Fruit fly (Drosophila melanogaster): ENCODE data around the gene mrn.

The mrn gene

DNA sequence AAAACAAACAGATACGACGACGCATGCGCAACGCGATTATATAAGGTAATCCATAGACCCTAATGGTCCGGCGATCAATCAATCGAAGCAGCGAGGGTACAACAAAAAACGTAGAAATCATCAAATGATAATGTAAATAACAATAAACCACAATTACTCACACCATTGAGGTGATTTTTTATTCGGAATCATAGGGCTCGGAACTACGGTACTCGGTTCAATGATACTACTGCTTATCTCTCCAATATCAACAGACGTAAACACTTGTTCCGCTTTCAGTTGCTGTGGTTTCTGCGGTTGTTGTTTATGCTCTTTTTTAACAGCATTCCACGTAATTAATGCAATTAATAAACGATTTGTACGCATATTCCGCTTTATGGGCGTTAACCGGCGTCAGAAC is 17.6 kb upstream of the mrn start (continued):
- TF ChIP-seq Xbp1 (GFP tag; optimal IDR thresholded peaks at IDR 0.05) (no peak), CG3407 (GFP tag; optimal IDR thresholded peaks at IDR 0.05) (no peak), D19B (GFP tag; optimal IDR thresholded peaks at IDR 0.05) (no peak), sr (GFP tag; IDR thresholded peaks at IDR 0.05) (no peak), CG12236 (GFP tag; optimal IDR thresholded peaks at IDR 0.05) (no peak), Ptx1 (GFP tag; IDR thresholded peaks at IDR 0.05) (no peak), CG8765 (GFP tag; IDR thresholded peaks at IDR 0.05) (no peak), CG30020 (tag; optimal IDR thresholded peaks at IDR 0.05) (no peak), shn (GFP tag; optimal IDR thresholded peaks at IDR 0.05) (no peak), nom (GFP tag; optimal IDR thresholded peaks at IDR 0.05) (no peak), CG18262 (tag; optimal IDR thresholded peaks at IDR 0.05) (no peak), otp (GFP tag; IDR thresholded peaks at IDR 0.05) (no peak), run (tag; optimal IDR thresholded peaks at IDR 0.05) (peak; percentile 46), CG17612 (GFP tag; IDR thresholded peaks at IDR 0.05) (no peak), gsb (GFP tag; IDR thresholded peaks at IDR 0.05) (no peak), CoRest (tag; optimal IDR thresholded peaks at IDR 0.05) (no peak), trh (GFP tag; optimal IDR thresholded peaks at IDR 0.05) (no peak), CG7372 (GFP tag; IDR thresholded peaks at IDR 0.05) (no peak), CG13296 (GFP tag; optimal IDR thresholded peaks at IDR 0.05) (peak; percentile 23), Dp (GFP tag; optimal IDR thresholded peaks at IDR 0.05) (no peak), zen2 (GFP tag; IDR thresholded peaks at IDR 0.05; ENCODE audit: partially characterized antibody) (no peak), Awh (GFP tag; IDR thresholded peaks at IDR 0.05) (0 out of 2 replicates have a peak, but pooled peaks have one; percentile 20), CG32532 (GFP tag; IDR thresholded peaks at IDR 0.05) (no peak), amos (GFP tag; IDR thresholded peaks at IDR 0.05; ENCODE audit: partially characterized antibody) (no peak), CG9609 (GFP tag; optimal IDR thresholded peaks at IDR 0.05) (no peak), kah (GFP tag; optimal IDR thresholded peaks at IDR 0.05) (no peak), tap (tag; optimal IDR thresholded peaks at IDR 0.05) (no peak), unpg (GFP tag; optimal IDR thresholded peaks at IDR 0.05) (no peak), Atf6 (GFP tag; IDR thresholded peaks at IDR 0.05) (no peak), Med (GFP tag) (peak; percentile 25), CG1792 (GFP tag; optimal IDR thresholded peaks at IDR 0.05) (no peak), CG4282 (GFP tag; optimal IDR thresholded peaks at IDR 0.05) (no peak), CG31365 (tag; optimal IDR thresholded peaks at IDR 0.05) (no peak), wdn (GFP tag; IDR thresholded peaks at IDR 0.05) (no peak), dati (GFP tag; IDR thresholded peaks at IDR 0.05) (no peak), CG9215 (GFP tag; IDR thresholded peaks at IDR 0.05) (no peak), Hr39 (optimal IDR thresholded peaks at IDR 0.05) (no peak), Taf1 (GFP tag; IDR thresholded peaks at IDR 0.05) (no peak), cwo (GFP tag; optimal IDR thresholded peaks at IDR 0.05) (peak; percentile 45), crol (GFP tag; IDR thresholded peaks at IDR 0.05) (no peak), D19A (tag; optimal IDR thresholded peaks at IDR 0.05) (no peak), gcm (GFP tag; optimal IDR thresholded peaks at IDR 0.05) (no peak), Hand (GFP tag; optimal IDR thresholded peaks at IDR 0.05) (no peak), CG3847 (GFP tag; IDR thresholded peaks at IDR 0.05) (no peak), stc (GFP tag; IDR thresholded peaks at IDR 0.05) (no peak), CG16815 (GFP tag; optimal IDR thresholded peaks at IDR 0.05) (no peak), CG15514 (GFP tag; optimal IDR thresholded peaks at IDR 0.05) (no peak), CG10462 (GFP tag; optimal IDR thresholded peaks at IDR 0.05) (no peak), CG34376 (GFP tag; optimal IDR thresholded peaks at IDR 0.05) (peak; percentile 83), sqz (GFP tag; optimal IDR thresholded peaks at IDR 0.05) (no peak), Dll (GFP tag; IDR thresholded peaks at IDR 0.05; ENCODE audit: partially characterized antibody) (0 out of 4 replicates have a peak, but pooled peaks have one; percentile 9), Dip2 (GFP tag; IDR thresholded peaks at IDR 0.05) (no peak), CG16813 (GFP tag; IDR thresholded peaks at IDR 0.05; ENCODE audit: partially characterized antibody) (no peak)

Measured in whole organism, embryonic.